Fruit fly (Drosophila melanogaster) whole organism, embryonic: Measurements from ENCODE around the gene CG5157.

Source experiments
- Asciz ChIP-seq: fragments of 200-800 bp; sonication (Bioruptor generic); optimal IDR thresholded peaks from 2 replicates; lab custom pipeline; 2017; ENCODE audit warnings: missing biosample characterization, mild to moderate bottlenecking, missing genetic modification characterization, missing genetic modification reagents
- CG1024 ChIP-seq: fragments of 200-800 bp; sonication (Bioruptor generic); IDR thresholded peaks from 2 replicates; pipeline ENCODE4 v1.3.6; 2022; ENCODE audit warnings: missing biosample characterization, missing genetic modification characterization
- CG12299 ChIP-seq: fragments of 200-800 bp; sonication (Bioruptor generic); optimal IDR thresholded peaks from 2 replicates; lab custom pipeline; 2018; ENCODE audit warnings: missing biosample characterization, mild to moderate bottlenecking, missing genetic modification characterization
- CG13624 ChIP-seq: fragments of 200-800 bp; sonication (Bioruptor generic); optimal IDR thresholded peaks from 2 replicates; lab custom pipeline; 2016; ENCODE audit warnings: missing biosample characterization, missing genetic modification characterization
- CG15514 ChIP-seq: fragments of 200-800 bp; sonication (Bioruptor generic); optimal IDR thresholded peaks from 3 replicates; lab custom pipeline; 2017; ENCODE audit warnings: missing biosample characterization, missing genetic modification characterization, mild to moderate bottlenecking, moderate library complexity, missing genetic modification reagents
- CG1603 ChIP-seq: fragments of 200-800 bp; sonication (Bioruptor generic); optimal IDR thresholded peaks from 2 replicates; lab custom pipeline; 2019; ENCODE audit warnings: missing biosample characterization, mild to moderate bottlenecking, missing genetic modification characterization, moderate library complexity
- CG1647 ChIP-seq: fragments of 200-800 bp; sonication (Bioruptor generic); optimal IDR thresholded peaks from 3 replicates; lab custom pipeline; 2016; ENCODE audit warnings: missing biosample characterization, missing genetic modification characterization
- CG16863 ChIP-seq: fragments of 200-800 bp; sonication (Bioruptor generic); optimal IDR thresholded peaks from 3 replicates; lab custom pipeline; 2016; ENCODE audit warnings: missing biosample characterization, missing genetic modification characterization
- CG17186 ChIP-seq: fragments of 200-800 bp; sonication (Bioruptor generic); optimal IDR thresholded peaks from 3 replicates; lab custom pipeline; 2017; ENCODE audit warnings: missing biosample characterization, missing genetic modification reagents, missing genetic modification characterization
- CG1832 ChIP-seq: fragments of 200-800 bp; sonication (Bioruptor generic); optimal IDR thresholded peaks from 2 replicates; lab custom pipeline; 2017; ENCODE audit warnings: missing biosample characterization, mild to moderate bottlenecking, missing genetic modification characterization, inconsistent platforms
- CG2116 ChIP-seq: fragments of 200-800 bp; sonication (Bioruptor generic); optimal IDR thresholded peaks from 3 replicates; lab custom pipeline; 2018; ENCODE audit warnings: missing biosample characterization, mild to moderate bottlenecking, missing genetic modification characterization
- CG2120 ChIP-seq: fragments of 200-800 bp; sonication (Bioruptor generic); optimal IDR thresholded peaks from 3 replicates; lab custom pipeline; 2016; ENCODE audit warnings: missing biosample characterization, missing genetic modification characterization
- CG2712 ChIP-seq: fragments of 200-800 bp; optimal IDR thresholded peaks from 3 replicates; lab custom pipeline; 2019; ENCODE audit warnings: missing biosample characterization, mild to moderate bottlenecking, missing genetic modification characterization, moderate library complexity
- CG4730 ChIP-seq: fragments of 200-800 bp; sonication (Bioruptor generic); IDR thresholded peaks from 2 replicates; pipeline ENCODE4 v1.3.6; 2022; ENCODE audit warnings: missing biosample characterization, missing genetic modification characterization
- CG7556 ChIP-seq: fragments of 200-800 bp; sonication (Bioruptor generic); optimal IDR thresholded peaks from 2 replicates; lab custom pipeline; 2017; ENCODE audit warnings: missing biosample characterization, mild to moderate bottlenecking, missing genetic modification characterization
- CG8281 ChIP-seq: fragments of 200-800 bp; sonication (Bioruptor generic); optimal IDR thresholded peaks from 2 replicates; lab custom pipeline; 2018; ENCODE audit warnings: missing biosample characterization, mild to moderate bottlenecking, missing genetic modification characterization, moderate library complexity
- CG8290 ChIP-seq, 3 experiments: fragments of 200-800 bp; sonication (Bioruptor generic); optimal IDR thresholded peaks; 2 replicates each; lab custom pipeline; 2016 to 2019; ENCODE audit warnings: missing biosample characterization in 3 of 3, missing genetic modification characterization in 3 of 3, mild to moderate bottlenecking in 2 of 3, moderate library complexity in 1 of 3
- CG8924 ChIP-seq: fragments of 200-800 bp; optimal IDR thresholded peaks from 3 replicates; lab custom pipeline; 2019; ENCODE audit warnings: missing biosample characterization, mild to moderate bottlenecking, missing genetic modification characterization, moderate library complexity
- Dbx ChIP-seq: fragments of 200-800 bp; sonication (Bioruptor generic); IDR thresholded peaks from 3 replicates; pipeline ENCODE4 v1.3.6; 2022; ENCODE audit warnings: missing biosample characterization, missing genetic modification characterization
- Elba2 ChIP-seq: fragments of 200-800 bp; sonication (Bioruptor generic); optimal IDR thresholded peaks from 3 replicates; lab custom pipeline; 2016; ENCODE audit warnings: missing biosample characterization, missing genetic modification characterization
- HLH3B ChIP-seq: fragments of 200-800 bp; sonication (Bioruptor generic); IDR thresholded peaks from 2 replicates; pipeline ENCODE4 v1.3.6; 2022; ENCODE audit warnings: missing biosample characterization, missing genetic modification characterization
- Hand ChIP-seq: fragments of 200-800 bp; sonication (Bioruptor generic); optimal IDR thresholded peaks from 2 replicates; lab custom pipeline; 2017; ENCODE audit warnings: mild to moderate bottlenecking, missing biosample characterization, missing genetic modification reagents, missing genetic modification characterization
- Hsf ChIP-seq: fragments of 200-800 bp; sonication (Bioruptor generic); optimal IDR thresholded peaks from 3 replicates; lab custom pipeline; 2016; ENCODE audit warnings: missing biosample characterization, missing genetic modification characterization
- Meics ChIP-seq: fragments of 200-800 bp; sonication (Bioruptor generic); optimal IDR thresholded peaks from 2 replicates; lab custom pipeline; 2017; ENCODE audit warnings: missing biosample characterization, mild to moderate bottlenecking, missing genetic modification characterization
- Myb ChIP-seq: fragments of 200-800 bp; sonication (Bioruptor generic); optimal IDR thresholded peaks from 2 replicates; lab custom pipeline; 2016; ENCODE audit warnings: missing biosample characterization, missing genetic modification characterization
- Nf-YA ChIP-seq: fragments of 200-800 bp; sonication (Bioruptor generic); IDR thresholded peaks from 2 replicates; pipeline ENCODE4 v1.3.6; 2022; ENCODE audit warnings: missing biosample characterization, missing genetic modification characterization
- Pdp1 ChIP-seq, 2 experiments: fragments of 200-800 bp; sonication (Bioruptor generic); optimal IDR thresholded peaks; 3 replicates each; lab custom pipeline; 2016; ENCODE audit warnings: missing biosample characterization in 2 of 2, missing genetic modification characterization in 2 of 2, mild to moderate bottlenecking in 1 of 2, moderate library complexity in 1 of 2
- Ssrp ChIP-seq: fragments of 200-800 bp; sonication (Bioruptor generic); optimal IDR thresholded peaks from 2 replicates; lab custom pipeline; 2018; ENCODE audit warnings: missing biosample characterization, mild to moderate bottlenecking, missing genetic modification characterization, moderate library complexity
- Trl ChIP-seq, 3 experiments: fragments of >200 bp in 2 of 3; fragments of 200-800 bp in 1 of 3; sonication (Bioruptor generic) in 1 of 3; optimal IDR thresholded peaks; 2 replicates in 1 of 3; 3 replicates in 2 of 3; lab custom pipeline; 2016 to 2017; ENCODE audit warnings: missing biosample characterization in 1 of 3, missing genetic modification characterization in 1 of 3
- aop ChIP-seq: fragments of 200-800 bp; sonication (Bioruptor generic); IDR thresholded peaks from 2 replicates; pipeline ENCODE4 v1.3.6; 2022; ENCODE audit warnings: missing biosample characterization, missing genetic modification characterization
- cato ChIP-seq: fragments of 200-800 bp; sonication (Bioruptor generic); optimal IDR thresholded peaks from 2 replicates; lab custom pipeline; 2016; ENCODE audit warnings: missing biosample characterization, missing genetic modification characterization, borderline replicate concordance
- chinmo ChIP-seq: fragments of 200-800 bp; sonication (Bioruptor generic); IDR thresholded peaks from 4 replicates; pipeline ENCODE4 v1.3.6; 2022; ENCODE audit warnings: missing biosample characterization, missing genetic modification characterization; ENCODE audit not compliant: partially characterized antibody
- crol ChIP-seq: fragments of 200-800 bp; sonication (Bioruptor generic); IDR thresholded peaks from 2 replicates; pipeline ENCODE4 v1.3.6; 2022; ENCODE audit warnings: missing biosample characterization, missing genetic modification characterization
- dysf ChIP-seq: fragments of 200-800 bp; sonication (Bioruptor generic); IDR thresholded peaks from 3 replicates; pipeline ENCODE4 v1.3.6; 2022; ENCODE audit warnings: missing biosample characterization, missing genetic modification characterization
- eve ChIP-seq, 2 experiments: fragments of >200 bp; optimal IDR thresholded peaks; 2 replicates each; lab custom pipeline; 2017; ENCODE audit warnings: missing biosample characterization in 2 of 2, missing genetic modification characterization in 2 of 2
- fd3F ChIP-seq: fragments of 200-800 bp; sonication (Bioruptor generic); optimal IDR thresholded peaks from 2 replicates; lab custom pipeline; 2018; ENCODE audit warnings: missing biosample characterization, mild to moderate bottlenecking, missing genetic modification characterization, moderate library complexity
- gem ChIP-seq: fragments of 200-800 bp; sonication (Bioruptor generic); optimal IDR thresholded peaks from 2 replicates; lab custom pipeline; 2019; ENCODE audit warnings: missing biosample characterization, mild to moderate bottlenecking, missing genetic modification characterization, moderate library complexity
- hbn ChIP-seq: fragments of 200-800 bp; sonication (Bioruptor generic); IDR thresholded peaks from 2 replicates; pipeline ENCODE4 v1.3.6; 2022; ENCODE audit warnings: missing biosample characterization, missing genetic modification characterization; ENCODE audit not compliant: partially characterized antibody
- insv ChIP-seq, 2 experiments: fragments of 200-800 bp; sonication (Bioruptor generic); optimal IDR thresholded peaks; 3 replicates each; lab custom pipeline; 2016 to 2018; ENCODE audit warnings: missing biosample characterization in 2 of 2, missing genetic modification characterization in 2 of 2
- nau ChIP-seq: fragments of 200-800 bp; sonication (Bioruptor generic); optimal IDR thresholded peaks from 3 replicates; lab custom pipeline; 2017; ENCODE audit warnings: missing biosample characterization, mild to moderate bottlenecking, missing genetic modification characterization, missing genetic modification reagents
- oc ChIP-seq: fragments of 200-800 bp; sonication (Bioruptor generic); optimal IDR thresholded peaks from 2 replicates; lab custom pipeline; 2018; ENCODE audit warnings: missing biosample characterization, mild to moderate bottlenecking, missing genetic modification characterization, moderate library complexity
- onecut ChIP-seq: fragments of 200-800 bp; sonication (Bioruptor generic); IDR thresholded peaks from 2 replicates; pipeline ENCODE4 v1.3.6; 2022; ENCODE audit warnings: missing biosample characterization, missing genetic modification characterization
- peb ChIP-seq: fragments of 200-800 bp; sonication (Bioruptor generic); IDR thresholded peaks from 2 replicates; pipeline ENCODE4 v1.3.6; 2022; ENCODE audit warnings: missing biosample characterization, missing genetic modification characterization
- pzg ChIP-seq: fragments of 200-800 bp; sonication (Bioruptor generic); optimal IDR thresholded peaks from 3 replicates; lab custom pipeline; 2018; ENCODE audit warnings: missing biosample characterization, mild to moderate bottlenecking, missing genetic modification characterization, moderate library complexity
- scrt ChIP-seq: fragments of 200-800 bp; sonication (Bioruptor generic); optimal IDR thresholded peaks from 2 replicates; lab custom pipeline; 2018; ENCODE audit warnings: missing biosample characterization, mild to moderate bottlenecking, missing genetic modification characterization, moderate library complexity
- sima ChIP-seq: fragments of 200-800 bp; sonication (Bioruptor generic); optimal IDR thresholded peaks from 2 replicates; lab custom pipeline; 2016; ENCODE audit warnings: missing biosample characterization, missing genetic modification characterization
- sob ChIP-seq: fragments of 200-800 bp; sonication (Bioruptor generic); IDR thresholded peaks from 2 replicates; pipeline ENCODE4 v1.3.6; 2022; ENCODE audit warnings: missing biosample characterization, missing genetic modification characterization
- sqz ChIP-seq: fragments of 200-800 bp; sonication (Bioruptor generic); optimal IDR thresholded peaks from 3 replicates; lab custom pipeline; 2018; ENCODE audit warnings: missing biosample characterization, mild to moderate bottlenecking, missing genetic modification characterization
- tgo ChIP-seq: fragments of 200-800 bp; sonication (Bioruptor generic); IDR thresholded peaks from 3 replicates; pipeline ENCODE4 v1.3.6; 2022; ENCODE audit warnings: missing biosample characterization, missing genetic modification characterization
- toy ChIP-seq: fragments of 200-800 bp; sonication (Bioruptor generic); IDR thresholded peaks from 2 replicates; pipeline ENCODE4 v1.3.6; 2022; ENCODE audit warnings: missing biosample characterization, missing genetic modification characterization
- trh ChIP-seq: fragments of 200-800 bp; sonication (Bioruptor generic); optimal IDR thresholded peaks from 2 replicates; lab custom pipeline; 2016; ENCODE audit warnings: missing biosample characterization, missing genetic modification characterization

The CG5157 gene

dm6 chr3L:16147325-16147724 is 9.6 kb upstream of the CG5157 start:
- TF ChIP-seq scrt (no peak), oc (tag; lab: Kevin White, UChicago) (no peak), CG2116 (GFP tag; lab: Kevin White, UChicago) (no peak), CG17186 (GFP tag; lab: Kevin White, UChicago) (no peak), Ssrp (tag; lab: Kevin White, UChicago) (no peak), chinmo (0 out of 4 replicates have a peak, but pooled peaks have one; percentile 6), crol (GFP tag; lab: Robert Waterston, UW) (peak; percentile 57), CG8924 (no peak), CG8281 (tag; lab: Kevin White, UChicago) (no peak), trh (no peak), CG12299 (no peak), Dbx (0 out of 3 replicates have a peak, but pooled peaks have one; percentile 16), CG1647 (no peak), dysf (GFP tag; lab: Robert Waterston, UW) (no peak), fd3F (no peak), Pdp1 (GFP tag; optimal IDR thresholded peaks at IDR 0.05; lab: Kevin White, UChicago) (peak in 1 of 2 experiments; percentile 95), cato (no peak), Myb (GFP tag; lab: Kevin White, UChicago) (no peak), sob (GFP tag; lab: Robert Waterston, UW) (no peak), sima (GFP tag; lab: Kevin White, UChicago) (no peak), CG1603 (no peak), Trl (optimal IDR thresholded peaks at IDR 0.05; lab: Kevin White, UChicago) (peak in 1 of 2 experiments; percentile 2), Trl (GFP tag; optimal IDR thresholded peaks at IDR 0.05; lab: Kevin White, UChicago) (no peak), Meics (no peak), toy (GFP tag; lab: Robert Waterston, UW) (no peak), Elba2 (GFP tag; lab: Kevin White, UChicago) (no peak), eve (GFP tag; optimal IDR thresholded peaks at IDR 0.05; lab: Kevin White, UChicago) (no peak), CG16863 (GFP tag; lab: Kevin White, UChicago) (no peak)

dm6 chr3L:16146539-16146934 is 8.9 kb upstream of the CG5157 start:
- TF ChIP-seq insv (GFP tag; optimal IDR thresholded peaks at IDR 0.05; lab: Kevin White, UChicago) = no peak
- no peak for TF ChIP-seq CG1832 (GFP tag; lab: Kevin White, UChicago)
- TF ChIP-seq CG13624 (GFP tag; lab: Kevin White, UChicago) = peak; percentile 28
- TF ChIP-seq aop = no peak
- TF ChIP-seq hbn (GFP tag; lab: Robert Waterston, UW) = no peak
- TF ChIP-seq CG7556 (GFP tag; lab: Kevin White, UChicago) = peak; percentile 39
- no peak for TF ChIP-seq sqz
- TF ChIP-seq Nf-YA (GFP tag; lab: Robert Waterston, UW) = no peak
- peak; percentile 28 for TF ChIP-seq Hand (GFP tag; lab: Kevin White, UChicago)
- TF ChIP-seq tgo (GFP tag; lab: Robert Waterston, UW) = peak; percentile 22; the same call in 1 of the 3 replicates
- TF ChIP-seq Hsf (GFP tag; lab: Kevin White, UChicago) = peak; percentile 23
- TF ChIP-seq CG8290 (GFP tag; optimal IDR thresholded peaks at IDR 0.05; lab: Kevin White, UChicago) = no peak
- TF ChIP-seq CG8290 (tag; optimal IDR thresholded peaks at IDR 0.05; lab: Kevin White, UChicago) = no peak
- peak; percentile 4 for TF ChIP-seq CG15514 (GFP tag; lab: Kevin White, UChicago)
- TF ChIP-seq cato = no peak
- no peak for TF ChIP-seq CG4730 (GFP tag; lab: Robert Waterston, UW)
- TF ChIP-seq Asciz = peak; percentile 7
- TF ChIP-seq peb = no peak
- TF ChIP-seq CG2712 (tag; lab: Kevin White, UChicago) = peak; percentile 43
- 0 out of 2 replicates have a peak, but pooled peaks have one; percentile 11 for TF ChIP-seq HLH3B (GFP tag; lab: Robert Waterston, UW)
- TF ChIP-seq pzg (GFP tag; lab: Kevin White, UChicago) = no peak
- peak; percentile 71 for TF ChIP-seq CG2120 (GFP tag; lab: Kevin White, UChicago)
- peak; percentile 65 for TF ChIP-seq gem
- TF ChIP-seq nau (GFP tag; lab: Kevin White, UChicago) = no peak
- no peak for TF ChIP-seq onecut (GFP tag; lab: Robert Waterston, UW)
- TF ChIP-seq CG1024 (GFP tag; lab: Robert Waterston, UW) = no peak
